Worm (Caenorhabditis elegans) whole organism, young adult: ENCODE data around the gene clec-135.

Source experiments
- B0019.2 ChIP-seq: fragments of 200-800 bp; sonication (Bioruptor generic); conservative IDR thresholded peaks from 2 replicates; pipeline ENCODE4 v1.3.6; 2022; ENCODE audit warnings: missing genetic modification reagents, missing genetic modification characterization, missing compliant biosample characterization
- F22D6.2 ChIP-seq: sonication (generic microtip); optimal IDR thresholded peaks from 2 replicates; lab custom pipeline; 2016; ENCODE audit warnings: mild to moderate bottlenecking, missing genetic modification characterization, missing compliant biosample characterization
- F23B12.7 ChIP-seq: sonication (generic microtip); optimal IDR thresholded peaks from 2 replicates; lab custom pipeline; 2017; ENCODE audit warnings: missing genetic modification characterization, mild to moderate bottlenecking, missing compliant biosample characterization, antibody characterized with exemption, moderate library complexity; ENCODE audit not compliant: insufficient read depth
- F33H1.4 ChIP-seq: fragments of 200-800 bp; sonication (Bioruptor generic); IDR thresholded peaks from 2 replicates; pipeline ENCODE4 v1.3.6; 2022; ENCODE audit warnings: missing genetic modification reagents, missing genetic modification characterization, missing compliant biosample characterization
- F37B4.10 ChIP-seq: fragments of 200-800 bp; sonication (Bioruptor generic); IDR thresholded peaks from 2 replicates; pipeline ENCODE4 v1.3.6; 2022; ENCODE audit warnings: missing genetic modification characterization, missing compliant biosample characterization
- F52B5.7 ChIP-seq: sonication (generic microtip); optimal IDR thresholded peaks from 2 replicates; lab custom pipeline; 2016; ENCODE audit warnings: mild to moderate bottlenecking, missing genetic modification characterization, missing compliant biosample characterization
- F55B11.4 ChIP-seq: sonication (generic microtip); optimal IDR thresholded peaks from 2 replicates; lab custom pipeline; 2016; ENCODE audit warnings: missing compliant biosample characterization, missing genetic modification characterization, borderline replicate concordance; ENCODE audit not compliant: insufficient read depth
- F57C9.4 ChIP-seq: sonication (generic microtip); optimal IDR thresholded peaks from 2 replicates; lab custom pipeline; 2017; ENCODE audit warnings: mild to moderate bottlenecking, missing genetic modification characterization, missing compliant biosample characterization
- Y56A3A.18 ChIP-seq: fragments of 200-800 bp; sonication (Bioruptor generic); IDR thresholded peaks from 2 replicates; pipeline ENCODE4 v1.3.6; 2022; ENCODE audit warnings: missing genetic modification reagents, missing genetic modification characterization, missing compliant biosample characterization
- Y67H2A.10 ChIP-seq: fragments of 200-800 bp; sonication (Bioruptor generic); conservative IDR thresholded peaks from 2 replicates; pipeline ENCODE4 v1.3.6; 2022; ENCODE audit warnings: missing genetic modification reagents, missing genetic modification characterization, missing compliant biosample characterization
- Y79H2A.3 ChIP-seq: fragments of 200-800 bp; sonication (Bioruptor generic); conservative IDR thresholded peaks from 2 replicates; pipeline ENCODE4 v1.3.6; 2022; ENCODE audit warnings: missing genetic modification reagents, missing genetic modification characterization, missing compliant biosample characterization
- ama-1 ChIP-seq, 3 experiments: fragments of 150-350 bp in 1 of 3; sonication (generic microtip) in 2 of 3; optimal IDR thresholded peaks; 2 replicates each; lab custom pipeline; 2014 to 2018; ENCODE audit warnings: missing biosample characterization in 2 of 3, missing genetic modification characterization in 2 of 3, missing genetic modification reagents in 2 of 3
- aptf-3 ChIP-seq: fragments of 200-800 bp; sonication (Bioruptor generic); IDR thresholded peaks from 2 replicates; pipeline ENCODE4 v1.3.6; 2022; ENCODE audit warnings: missing genetic modification characterization, missing compliant biosample characterization
- athp-1 ChIP-seq: sonication (generic microtip); optimal IDR thresholded peaks from 2 replicates; lab custom pipeline; 2017; ENCODE audit warnings: mild to moderate bottlenecking, missing genetic modification characterization, missing compliant biosample characterization
- cebp-1 ChIP-seq, 2 experiments: fragments of 200-800 bp in 1 of 2; sonication (Bioruptor generic) in 1 of 2; sonication (generic microtip) in 1 of 2; IDR thresholded peaks in 1 of 2; optimal IDR thresholded peaks in 1 of 2; 2 replicates each; pipeline versions ENCODE4 v1.3.6 to Lab custom; 2017 to 2022; ENCODE audit warnings: missing compliant biosample characterization in 2 of 2, missing genetic modification characterization in 2 of 2, mild to moderate bottlenecking in 1 of 2, missing genetic modification reagents in 1 of 2, moderate library complexity in 1 of 2
- cebp-2 ChIP-seq: fragments of 200-800 bp; sonication (Bioruptor generic); IDR thresholded peaks from 2 replicates; pipeline ENCODE4 v1.3.6; 2022; ENCODE audit warnings: missing genetic modification characterization, missing compliant biosample characterization
- ceh-58 ChIP-seq: fragments of 200-800 bp; sonication (Bioruptor generic); IDR thresholded peaks from 2 replicates; pipeline ENCODE4 v1.3.6; 2022; ENCODE audit warnings: missing genetic modification characterization, missing compliant biosample characterization
- die-1 ChIP-seq: sonication (generic microtip); optimal IDR thresholded peaks from 2 replicates; lab custom pipeline; 2016; ENCODE audit warnings: missing genotype, mild to moderate bottlenecking, missing genetic modification characterization, missing compliant biosample characterization
- efl-1 ChIP-seq: fragments of 150-350 bp; optimal IDR thresholded peaks from 2 replicates; lab custom pipeline; 2014; ENCODE audit warnings: missing biosample characterization, missing genetic modification reagents, missing genetic modification characterization
- egl-18 ChIP-seq: fragments of 200-800 bp; sonication (Bioruptor generic); IDR thresholded peaks from 2 replicates; pipeline ENCODE4 v1.3.6; 2022; ENCODE audit warnings: missing genetic modification reagents, missing genetic modification characterization, missing compliant biosample characterization
- egrh-3 ChIP-seq: fragments of 200-800 bp; sonication (Bioruptor generic); IDR thresholded peaks from 2 replicates; pipeline ENCODE4 v1.3.6; 2022; ENCODE audit warnings: missing genetic modification reagents, missing genetic modification characterization, missing compliant biosample characterization
- him-1 ChIP-seq: sonication (generic microtip); optimal IDR thresholded peaks from 2 replicates; lab custom pipeline; 2016; ENCODE audit warnings: missing genotype, missing genetic modification reagents, missing genetic modification characterization, missing compliant biosample characterization
- hmg-20 ChIP-seq: fragments of 200-800 bp; sonication (Bioruptor generic); IDR thresholded peaks from 2 replicates; pipeline ENCODE4 v1.3.6; 2022; ENCODE audit warnings: missing genetic modification reagents, missing genetic modification characterization, missing compliant biosample characterization
- let-607 ChIP-seq, 2 experiments: fragments of 200-800 bp in 1 of 2; sonication (Bioruptor generic) in 1 of 2; sonication (generic microtip) in 1 of 2; optimal IDR thresholded peaks; 2 replicates each; lab custom pipeline; 2016 to 2018; ENCODE audit warnings: mild to moderate bottlenecking in 2 of 2, missing compliant biosample characterization in 2 of 2, missing genetic modification characterization in 2 of 2, moderate library complexity in 2 of 2, missing genotype in 1 of 2
- lin-35 ChIP-seq, 3 experiments: fragments of 150-350 bp in 2 of 3; sonication (generic microtip) in 1 of 3; optimal IDR thresholded peaks; 2 replicates each; lab custom pipeline; 2014 to 2018; ENCODE audit warnings: missing biosample characterization in 3 of 3, missing genetic modification characterization in 3 of 3, missing genetic modification reagents in 3 of 3
- lsl-1 ChIP-seq: fragments of 200-800 bp; sonication (Bioruptor generic); optimal IDR thresholded peaks from 2 replicates; lab custom pipeline; 2018; ENCODE audit warnings: mild to moderate bottlenecking, missing genetic modification characterization, moderate library complexity, missing compliant biosample characterization
- madf-10 ChIP-seq: sonication (generic microtip); optimal IDR thresholded peaks from 2 replicates; lab custom pipeline; 2016; ENCODE audit warnings: mild to moderate bottlenecking, missing genetic modification characterization, missing compliant biosample characterization
- madf-3 ChIP-seq: fragments of 200-800 bp; sonication (Bioruptor generic); IDR thresholded peaks from 2 replicates; pipeline ENCODE4 v1.3.6; 2022; ENCODE audit warnings: missing genetic modification reagents, missing genetic modification characterization, missing compliant biosample characterization
- nfya-1 ChIP-seq: sonication (generic microtip); optimal IDR thresholded peaks from 2 replicates; lab custom pipeline; 2017; ENCODE audit warnings: antibody characterized with exemption, missing compliant biosample characterization, missing genetic modification characterization, borderline replicate concordance; ENCODE audit not compliant: insufficient read depth
- nfyb-1 ChIP-seq: fragments of 200-800 bp; sonication (Bioruptor generic); IDR thresholded peaks from 2 replicates; pipeline ENCODE4 v1.3.6; 2022; ENCODE audit warnings: missing genetic modification reagents, missing genetic modification characterization, missing compliant biosample characterization
- nhr-179 ChIP-seq: sonication (generic microtip); optimal IDR thresholded peaks from 2 replicates; lab custom pipeline; 2016; ENCODE audit warnings: mild to moderate bottlenecking, missing genetic modification characterization, missing compliant biosample characterization
- nhr-80 ChIP-seq: sonication (generic microtip); optimal IDR thresholded peaks from 2 replicates; lab custom pipeline; 2016; ENCODE audit warnings: missing genetic modification characterization, missing compliant biosample characterization
- pbrm-1 ChIP-seq: fragments of 200-800 bp; sonication (Bioruptor generic); IDR thresholded peaks from 2 replicates; pipeline ENCODE4 v1.3.6; 2022; ENCODE audit warnings: missing genetic modification reagents, missing genetic modification characterization, missing compliant biosample characterization
- rcor-1 ChIP-seq: fragments of 200-800 bp; sonication (Bioruptor generic); IDR thresholded peaks from 2 replicates; pipeline ENCODE4 v1.3.6; 2022; ENCODE audit warnings: missing genetic modification reagents, missing genetic modification characterization, missing compliant biosample characterization
- repo-1 ChIP-seq: sonication (generic microtip); optimal IDR thresholded peaks from 2 replicates; lab custom pipeline; 2017; ENCODE audit warnings: mild to moderate bottlenecking, missing genetic modification characterization, missing compliant biosample characterization
- sea-2 ChIP-seq: fragments of 200-800 bp; sonication (Bioruptor generic); IDR thresholded peaks from 2 replicates; pipeline ENCODE4 v1.3.6; 2022; ENCODE audit warnings: missing genetic modification characterization, missing compliant biosample characterization
- sptf-2 ChIP-seq: fragments of 200-800 bp; sonication (Bioruptor generic); optimal IDR thresholded peaks from 2 replicates; lab custom pipeline; 2018; ENCODE audit warnings: mild to moderate bottlenecking, missing genetic modification characterization, missing compliant biosample characterization
- tlf-1 ChIP-seq: fragments of 200-800 bp; sonication (Bioruptor generic); optimal IDR thresholded peaks from 2 replicates; lab custom pipeline; 2018; ENCODE audit warnings: mild to moderate bottlenecking, missing genetic modification characterization, missing compliant biosample characterization
- xnd-1 ChIP-seq: sonication (generic microtip); optimal IDR thresholded peaks from 2 replicates; lab custom pipeline; 2016; ENCODE audit warnings: missing genotype, missing genetic modification reagents, missing genetic modification characterization, missing compliant biosample characterization
- zfh-2 ChIP-seq: fragments of 200-800 bp; sonication (Bioruptor generic); conservative IDR thresholded peaks from 2 replicates; pipeline ENCODE4 v1.3.6; 2022; ENCODE audit warnings: missing genetic modification reagents, missing genetic modification characterization, missing compliant biosample characterization

clec-135 gene

ce11 chrII:4237701-4238214 lies 20.8 kb downstream of the clec-135 start, which contains the start of the genes fbxc-44 and C16A11.2 (continued):
- TF ChIP-seq athp-1 (tag; lab: Kevin White, UChicago) (peak; percentile 47), F57C9.4 (no peak), pbrm-1 (GFP tag; lab: Robert Waterston, UW) (0 out of 2 replicates have a peak, but pooled peaks have one; percentile 40), hmg-20 (GFP tag; lab: Robert Waterston, UW) (no peak), B0019.2 (GFP tag; lab: Robert Waterston, UW) (no peak), repo-1 (no peak), F37B4.10 (GFP tag; lab: Robert Waterston, UW) (no peak), nhr-179 (tag; lab: Kevin White, UChicago) (no peak), aptf-3 (no peak), cebp-2 (no peak), tlf-1 (GFP tag; lab: Kevin White, UChicago) (peak; percentile 39), madf-10 (tag; lab: Kevin White, UChicago) (no peak), nhr-80 (tag; lab: Kevin White, UChicago) (no peak), ceh-58 (GFP tag; lab: Robert Waterston, UW) (no peak), sptf-2 (GFP tag; lab: Kevin White, UChicago) (no peak), F22D6.2 (tag; lab: Kevin White, UChicago) (no peak), sea-2 (GFP tag; lab: Robert Waterston, UW) (no peak), ama-1 (optimal IDR thresholded peaks at IDR 0.05; lab: Kevin White, UChicago) (no peak), ama-1 (GFP tag; optimal IDR thresholded peaks at IDR 0.05; lab: Kevin White, UChicago) (no peak), let-607 (tag; optimal IDR thresholded peaks at IDR 0.05; lab: Kevin White, UChicago) (peak in 1 of 2 experiments; percentile 9), efl-1 (GFP tag; lab: Kevin White, UChicago) (peak; percentile 5), him-1 (peak; percentile 48), Y67H2A.10 (GFP tag; lab: Robert Waterston, UW) (no peak), egrh-3 (GFP tag; lab: Robert Waterston, UW) (no peak), nfyb-1 (GFP tag; lab: Robert Waterston, UW) (no peak; the same call in 1 of the 2 replicates), egl-18 (GFP tag; lab: Robert Waterston, UW) (no peak), F52B5.7 (tag; lab: Kevin White, UChicago) (no peak), cebp-1 (GFP tag; IDR thresholded peaks at IDR 0.05; lab: Robert Waterston, UW) (no peak), cebp-1 (tag; optimal IDR thresholded peaks at IDR 0.05; lab: Kevin White, UChicago) (peak; percentile 52)

- TF ChIP-seq die-1 (no peak), Y56A3A.18 (GFP tag; lab: Robert Waterston, UW) (no peak), xnd-1 (peak; percentile 63), efl-1 (GFP tag; lab: Kevin White, UChicago) (no peak), nfya-1 (no peak), madf-3 (no peak), F23B12.7 (tag; lab: Kevin White, UChicago) (no peak), cebp-2 (no peak), F55B11.4 (no peak), lin-35 (GFP tag; optimal IDR thresholded peaks at IDR 0.05; lab: Kevin White, UChicago) (no peak), rcor-1 (GFP tag; lab: Robert Waterston, UW) (no peak), him-1 (peak; percentile 24), lsl-1 (GFP tag; lab: Kevin White, UChicago) (peak; percentile 72), zfh-2 (GFP tag; lab: Robert Waterston, UW) (no peak), Y79H2A.3 (GFP tag; lab: Robert Waterston, UW) (no peak), F22D6.2 (tag; lab: Kevin White, UChicago) (no peak), F33H1.4 (peak; percentile 75)
These were observed 22.6 kb downstream of the clec-135 start, which contains the start of gene fbxc-43 for ce11 chrII:4235959-4236358. TSS of gene fbxc-43 (minus strand) at chrII:4235996.
